Fruit fly (Drosophila melanogaster) whole organism, adult: Measurements from ENCODE around the gene Met75Cb.

ENCODE experiments used
- CG14711 ChIP-seq: fragments of 200-800 bp; sonication (Bioruptor generic); optimal IDR thresholded peaks from 2 replicates; lab custom pipeline; 2018; ENCODE audit warnings: missing biosample characterization, mild to moderate bottlenecking, missing genetic modification characterization, moderate library complexity
- CG33017 ChIP-seq: fragments of 200-800 bp; sonication (Bioruptor generic); optimal IDR thresholded peaks from 2 replicates; lab custom pipeline; 2018; ENCODE audit warnings: missing biosample characterization, mild to moderate bottlenecking, missing genetic modification characterization, moderate library complexity
- CG5204 ChIP-seq: fragments of 200-800 bp; sonication (Bioruptor generic); optimal IDR thresholded peaks from 2 replicates; lab custom pipeline; 2016; ENCODE audit warnings: missing biosample characterization, missing genetic modification characterization
- Hr96 ChIP-seq: fragments of 200-800 bp; sonication (Bioruptor generic); optimal IDR thresholded peaks from 2 replicates; lab custom pipeline; 2016; ENCODE audit warnings: missing biosample characterization, missing genetic modification characterization
- Mnt ChIP-seq: fragments of 200-800 bp; sonication (Bioruptor generic); optimal IDR thresholded peaks from 2 replicates; lab custom pipeline; 2016; ENCODE audit warnings: missing biosample characterization, mild to moderate bottlenecking, missing genetic modification characterization
- cnc ChIP-seq, 2 experiments: fragments of >200 bp; optimal IDR thresholded peaks; 2 replicates each; lab custom pipeline; 2017
- kay ChIP-seq: fragments of 200-800 bp; sonication (Bioruptor generic); peaks from one replicate; lab custom pipeline; 2016; ENCODE audit warnings: missing biosample characterization, missing genetic modification characterization, borderline replicate concordance
- pad ChIP-seq: fragments of 200-800 bp; sonication (Bioruptor generic); optimal IDR thresholded peaks from 3 replicates; lab custom pipeline; 2017; ENCODE audit warnings: missing biosample characterization, missing genetic modification characterization, mild to moderate bottlenecking, moderate library complexity, missing genetic modification reagents
- toe ChIP-seq: fragments of 200-800 bp; sonication (Bioruptor generic); optimal IDR thresholded peaks from 2 replicates; lab custom pipeline; 2016; ENCODE audit warnings: missing biosample characterization, missing genetic modification characterization

dm6 chr3L:18460317-18460912, 9.0 kb downstream of the Met75Cb start:
- TF ChIP-seq CG33017 (no peak), cnc (optimal IDR thresholded peaks at IDR 0.05; lab: Kevin White, UChicago) (no peak), CG5204 (GFP tag; lab: Kevin White, UChicago) (no peak), Hr96 (GFP tag; lab: Kevin White, UChicago) (no peak), pad (GFP tag; lab: Kevin White, UChicago) (no peak), toe (GFP tag; lab: Kevin White, UChicago) (no peak), Mnt (GFP tag; lab: Kevin White, UChicago) (no peak), CG14711 (tag; lab: Kevin White, UChicago) (no peak), kay (GFP tag; lab: Kevin White, UChicago) (no peak)
